Fruit fly (Drosophila melanogaster): Measurements from ENCODE around the gene Duba.
"Not testable (repeated sequence)": the region's sequence is repeated elsewhere in the genome, so short reads cannot be mapped to it uniquely, and the experiment has no call there.

Gene Duba

DNA sequence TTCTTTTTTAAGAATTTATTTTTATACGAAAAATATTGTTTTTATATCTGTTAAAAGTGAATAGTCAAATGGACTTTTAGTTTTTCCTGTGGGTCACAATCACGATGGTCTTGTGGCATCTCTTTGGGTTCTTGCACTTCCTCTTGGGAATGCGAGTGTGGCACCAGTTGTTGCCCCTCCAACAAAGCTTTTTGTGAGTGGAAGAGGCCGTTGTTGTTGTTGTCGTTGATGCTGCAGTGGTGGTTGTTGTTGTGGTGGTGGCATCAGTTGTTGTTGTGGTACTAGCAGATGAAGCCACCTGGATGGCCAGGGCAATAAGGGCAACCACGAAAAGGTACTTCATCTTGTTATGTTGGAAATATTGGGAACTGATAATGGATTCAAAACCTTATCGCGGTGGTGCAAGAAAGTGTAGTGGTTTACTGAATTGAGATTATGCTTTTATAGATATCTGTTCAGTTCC, 31.0 kb downstream of the Duba start, which contains the start of gene CG33270:
CG33270 (minus strand) TSS at position 413 of the 463 bp plus-strand sequence.
- no peak for TF ChIP-seq Ets96B (tag; optimal IDR thresholded peaks at IDR 0.05)
- TF ChIP-seq cyc (GFP tag; optimal IDR thresholded peaks at IDR 0.05) = no peak
- TF ChIP-seq lz (GFP tag; optimal IDR thresholded peaks at IDR 0.05) = no peak
- no peak for TF ChIP-seq topi (GFP tag; optimal IDR thresholded peaks at IDR 0.05)
- TF ChIP-seq Smox (GFP tag; optimal IDR thresholded peaks at IDR 0.05) = no peak
- TF ChIP-seq Eip93F (GFP tag; optimal IDR thresholded peaks at IDR 0.05) = no peak
- TF ChIP-seq spab (GFP tag; optimal IDR thresholded peaks at IDR 0.05) = no peak
- TF ChIP-seq CG32006 (GFP tag; optimal IDR thresholded peaks at IDR 0.05) = no peak
- no peak for TF ChIP-seq CG4318 (GFP tag; optimal IDR thresholded peaks at IDR 0.05)
- no peak for TF ChIP-seq CG7368 (GFP tag; optimal IDR thresholded peaks at IDR 0.05)
- no peak for TF ChIP-seq Eip75B (GFP tag; optimal IDR thresholded peaks at IDR 0.05)
- no peak for TF ChIP-seq fd59A (GFP tag; optimal IDR thresholded peaks at IDR 0.05)
- no peak for TF ChIP-seq CG6808 (GFP tag; optimal IDR thresholded peaks at IDR 0.05)
- no peak for TF ChIP-seq CG3032 (tag; optimal IDR thresholded peaks at IDR 0.05)

DNA sequence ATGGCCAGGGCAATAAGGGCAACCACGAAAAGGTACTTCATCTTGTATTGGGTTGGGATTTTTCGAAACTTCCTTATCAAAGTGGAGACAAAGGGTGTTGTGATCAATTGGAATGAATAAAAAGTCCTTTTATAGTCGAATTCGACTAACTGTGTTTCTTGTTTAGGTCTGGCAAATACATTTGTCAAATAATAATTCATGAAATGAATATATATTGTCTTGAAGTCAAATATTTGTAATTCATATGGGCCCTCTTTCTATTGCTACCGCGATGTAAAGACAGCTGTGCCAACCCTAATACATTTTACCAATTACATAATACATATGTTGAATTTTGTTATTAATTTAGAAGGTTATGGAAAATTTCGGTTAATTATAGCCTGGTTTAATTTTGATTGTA, 31.9 kb downstream of the Duba start, which contains the start of gene CG33271:
CG33271 (minus strand) TSS at position 101 of the 400 bp plus-strand sequence.
- TF ChIP-seq fkh (GFP tag; optimal IDR thresholded peaks at IDR 0.05) (peak; percentile 32), Lpt (GFP tag; optimal IDR thresholded peaks at IDR 0.05) (no peak)

DNA sequence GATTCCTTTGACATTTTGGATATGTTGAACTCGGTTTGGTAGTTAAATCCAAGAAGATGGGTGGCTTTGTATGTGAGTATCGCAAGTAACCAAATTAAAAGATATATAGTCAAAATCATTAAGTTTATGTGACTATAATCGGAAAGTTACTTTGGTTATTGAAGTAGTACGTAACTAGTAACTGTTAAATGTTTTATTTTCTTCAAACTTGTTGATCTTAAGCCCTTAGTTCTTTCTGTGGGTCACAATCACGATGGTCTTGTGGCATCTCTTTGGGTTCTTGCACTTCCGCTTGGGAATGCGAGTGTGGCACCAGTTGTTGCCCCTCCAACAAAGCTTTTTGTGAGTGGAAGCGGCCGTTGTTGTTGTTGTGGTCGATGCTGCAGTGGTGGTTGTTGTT, 32.3 kb downstream of the Duba start, which contains the start of gene CG33489:
CG33489 (minus strand) TSS at position 101 of the 400 bp plus-strand sequence.
- TF ChIP-seq net (GFP tag; optimal IDR thresholded peaks at IDR 0.05); CG34406 (GFP tag; optimal IDR thresholded peaks at IDR 0.05); CG16779 (tag; optimal IDR thresholded peaks at IDR 0.05): not testable (repeated sequence)

DNA sequence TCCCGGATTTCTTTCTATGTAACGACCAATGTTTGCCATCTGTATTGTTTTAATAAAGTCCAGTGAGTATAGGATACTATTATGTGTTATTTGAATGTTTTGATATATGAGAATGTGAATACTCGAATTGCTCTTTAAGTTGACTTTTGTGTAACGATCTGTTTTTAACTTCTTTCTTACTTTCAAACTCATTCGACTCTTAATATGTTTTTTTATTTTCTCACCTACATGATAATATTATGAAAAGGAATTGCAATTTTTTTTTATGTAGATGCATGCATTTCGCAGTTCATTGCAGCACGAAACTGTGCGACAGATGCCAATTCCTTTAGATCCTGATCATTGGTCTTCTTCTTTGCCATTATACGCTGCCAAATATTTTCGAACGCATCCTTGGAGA, 34.7 kb downstream of the Duba start, which contains the start of gene CG33490:
CG33490 (minus strand) TSS at position 101 of the 400 bp plus-strand sequence.
- TF ChIP-seq eg (GFP tag; IDR thresholded peaks at IDR 0.05) (no peak), Lpt (GFP tag; optimal IDR thresholded peaks at IDR 0.05) (no peak), CG6163 (GFP tag; IDR thresholded peaks at IDR 0.05) (no peak), vri (GFP tag; optimal IDR thresholded peaks at IDR 0.05) (no peak), CG8632 (GFP tag; optimal IDR thresholded peaks at IDR 0.05) (no peak), Hr39 (GFP tag; optimal IDR thresholded peaks at IDR 0.05) (no peak), Hr4 (GFP tag; optimal IDR thresholded peaks at IDR 0.05) (no peak), CG11902 (GFP tag; optimal IDR thresholded peaks at IDR 0.05) (no peak), dsx (GFP tag; optimal IDR thresholded peaks at IDR 0.05; ENCODE audit: poor library complexity, severe bottlenecking) (no peak), topi (GFP tag; optimal IDR thresholded peaks at IDR 0.05) (no peak), Eip78C (GFP tag) (no peak)

DNA sequence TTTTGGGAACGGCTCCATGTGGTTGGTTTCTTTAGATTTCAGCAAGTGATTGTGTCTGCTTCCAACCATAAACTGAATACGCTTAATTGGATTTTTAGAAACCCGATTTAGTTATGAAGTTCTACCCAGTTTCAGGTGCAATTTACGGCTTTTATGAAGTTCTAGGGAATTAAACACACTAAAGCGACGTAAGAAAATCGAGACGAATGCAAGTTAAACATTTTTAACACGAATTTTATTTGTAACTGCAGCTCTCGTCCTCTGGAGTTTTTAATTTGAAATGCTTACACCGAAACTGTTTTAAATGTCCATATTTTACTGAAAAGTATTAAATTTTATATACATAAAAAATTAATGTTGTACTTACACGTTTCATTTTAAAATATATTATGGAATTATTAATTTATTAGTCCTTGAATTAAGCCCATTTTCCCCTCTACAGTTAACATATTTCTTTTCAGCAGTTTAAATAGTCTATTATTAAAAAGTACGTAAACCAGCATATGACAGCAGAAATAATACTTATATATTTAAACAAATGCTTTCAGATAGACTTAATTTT, 45.2 kb downstream of the Duba start, which contains the start of the genes CG46412 and CG33267:
CG46412 (minus strand) TSS at position 101 of the 562 bp plus-strand sequence.
CG33267 (plus strand) TSS at position 512 of the 562 bp plus-strand sequence.
- TF ChIP-seq CG34406 (GFP tag; optimal IDR thresholded peaks at IDR 0.05) (no peak), Blimp-1 (GFP tag; optimal IDR thresholded peaks at IDR 0.05) (no peak), ss (GFP tag; optimal IDR thresholded peaks at IDR 0.05) (no peak), vri (GFP tag; optimal IDR thresholded peaks at IDR 0.05) (no peak), CG11294 (GFP tag; IDR thresholded peaks at IDR 0.05) (no peak), Hr39 (GFP tag; optimal IDR thresholded peaks at IDR 0.05) (no peak), acj6 (GFP tag; optimal IDR thresholded peaks at IDR 0.05) (no peak), CG7368 (GFP tag; optimal IDR thresholded peaks at IDR 0.05) (no peak), fd59A (GFP tag; optimal IDR thresholded peaks at IDR 0.05) (no peak), CG10631 (GFP tag; optimal IDR thresholded peaks at IDR 0.05) (no peak), CG6276 (GFP tag; optimal IDR thresholded peaks at IDR 0.05) (no peak), dac (GFP tag; optimal IDR thresholded peaks at IDR 0.05) (no peak), OdsH (GFP tag; optimal IDR thresholded peaks at IDR 0.05) (no peak), Sox102F (GFP tag; optimal IDR thresholded peaks at IDR 0.05) (no peak), eg (GFP tag; IDR thresholded peaks at IDR 0.05) (no peak), CG6792 (GFP tag; optimal IDR thresholded peaks at IDR 0.05) (no peak), svp (GFP tag) (no peak), lz (GFP tag; optimal IDR thresholded peaks at IDR 0.05) (no peak), CG32006 (GFP tag; optimal IDR thresholded peaks at IDR 0.05) (no peak), CG4318 (GFP tag; optimal IDR thresholded peaks at IDR 0.05) (no peak)

Data from whole organism, prepupa.